Worm (Caenorhabditis elegans) whole organism, L1 larva: ENCODE measurements around the gene dkf-2.

Experiments used
- C04F5.9 ChIP-seq: sonication (generic microtip); optimal IDR thresholded peaks from 2 replicates; lab custom pipeline; 2016; ENCODE audit warnings: missing genetic modification characterization, missing compliant biosample characterization
- C34B4.2 ChIP-seq: sonication (generic microtip); optimal IDR thresholded peaks from 2 replicates; lab custom pipeline; 2017; ENCODE audit warnings: mild to moderate bottlenecking, missing genetic modification characterization, missing compliant biosample characterization
- F16B12.6 ChIP-seq: fragments of 150-350 bp; optimal IDR thresholded peaks from 2 replicates; lab custom pipeline; 2014; ENCODE audit warnings: missing biosample characterization, missing genetic modification characterization
- blmp-1 ChIP-seq: fragments of 150-350 bp; optimal IDR thresholded peaks from 2 replicates; lab custom pipeline; 2014; ENCODE audit warnings: missing biosample characterization, missing genetic modification characterization
- ceh-63 ChIP-seq: fragments of 200-800 bp; sonication (Bioruptor generic); optimal IDR thresholded peaks from 2 replicates; lab custom pipeline; 2018; ENCODE audit warnings: mild to moderate bottlenecking, missing genetic modification characterization, missing compliant biosample characterization
- ceh-90 ChIP-seq: sonication (generic microtip); optimal IDR thresholded peaks from 2 replicates; lab custom pipeline; 2016; ENCODE audit warnings: missing genetic modification characterization, missing compliant biosample characterization
- ces-1 ChIP-seq: fragments of 150-350 bp; optimal IDR thresholded peaks from 2 replicates; lab custom pipeline; 2014; ENCODE audit warnings: missing biosample characterization, missing genetic modification reagents, missing genetic modification characterization
- dsc-1 ChIP-seq: sonication (generic microtip); optimal IDR thresholded peaks from 2 replicates; lab custom pipeline; 2016; ENCODE audit warnings: mild to moderate bottlenecking, missing genetic modification characterization, missing compliant biosample characterization
- efl-1 ChIP-seq, 4 experiments: fragments of 150-350 bp; optimal IDR thresholded peaks in 3 of 4; peaks in 1 of 4; 1 replicate in 1 of 4; 2 replicates in 3 of 4; lab custom pipeline; 2014; ENCODE audit warnings: missing biosample characterization in 2 of 4, missing genetic modification characterization in 2 of 4, missing genetic modification reagents in 2 of 4
- egl-13 ChIP-seq: sonication (generic microtip); optimal IDR thresholded peaks from 2 replicates; lab custom pipeline; 2016; ENCODE audit warnings: missing genotype, missing genetic modification reagents, missing genetic modification characterization, missing compliant biosample characterization
- elt-3 ChIP-seq, 6 experiments: fragments of 150-350 bp in 1 of 6; sonication (generic microtip); optimal IDR thresholded peaks; 2 replicates each; lab custom pipeline; 2017 to 2018; ENCODE audit warnings: missing biosample characterization in 6 of 6, missing genetic modification characterization in 6 of 6, inconsistent platforms in 1 of 6
- fkh-10 ChIP-seq: sonication (generic microtip); optimal IDR thresholded peaks from 2 replicates; lab custom pipeline; 2017; ENCODE audit warnings: missing biosample characterization, missing genetic modification reagents, missing genetic modification characterization
- fkh-4 ChIP-seq: sonication (generic microtip); optimal IDR thresholded peaks from 2 replicates; lab custom pipeline; 2016; ENCODE audit warnings: missing compliant biosample characterization, missing genetic modification characterization, borderline replicate concordance
- hpl-2 ChIP-seq: fragments of 150-350 bp; optimal IDR thresholded peaks from 2 replicates; lab custom pipeline; 2014; ENCODE audit warnings: missing biosample characterization, missing genetic modification reagents, missing genetic modification characterization
- irx-1 ChIP-seq: sonication (generic microtip); optimal IDR thresholded peaks from 2 replicates; lab custom pipeline; 2016; ENCODE audit warnings: missing genetic modification characterization, missing compliant biosample characterization
- isw-1 ChIP-seq: fragments of 200-800 bp; sonication (Bioruptor generic); IDR thresholded peaks from 2 replicates; pipeline ENCODE4 v1.3.6; 2022; ENCODE audit warnings: missing genetic modification characterization, missing compliant biosample characterization
- lin-13 ChIP-seq: fragments of 150-350 bp; optimal IDR thresholded peaks from 2 replicates; lab custom pipeline; 2014; ENCODE audit warnings: missing biosample characterization, missing genetic modification reagents, missing genetic modification characterization
- lin-14 ChIP-seq: fragments of 200-800 bp; sonication (Bioruptor generic); optimal IDR thresholded peaks from 2 replicates; lab custom pipeline; 2018; ENCODE audit warnings: mild to moderate bottlenecking, missing genetic modification characterization, moderate library complexity, missing compliant biosample characterization
- lin-15B ChIP-seq: fragments of 150-350 bp; sonication (generic microtip); optimal IDR thresholded peaks from 3 replicates; lab custom pipeline; 2014; ENCODE audit warnings: missing biosample characterization, missing genetic modification characterization
- lin-35 ChIP-seq, 2 experiments: fragments of 150-350 bp; optimal IDR thresholded peaks; 2 replicates each; lab custom pipeline; 2014; ENCODE audit warnings: missing biosample characterization in 2 of 2, missing genetic modification characterization in 2 of 2, missing genetic modification reagents in 2 of 2
- lin-39 ChIP-seq: fragments of 150-350 bp; optimal IDR thresholded peaks from 2 replicates; lab custom pipeline; 2014; ENCODE audit warnings: missing biosample characterization, missing genetic modification reagents, missing genetic modification characterization
- lir-3 ChIP-seq: sonication (generic microtip); optimal IDR thresholded peaks from 2 replicates; lab custom pipeline; 2016; ENCODE audit warnings: mild to moderate bottlenecking, missing genetic modification characterization, moderate library complexity, missing compliant biosample characterization; ENCODE audit not compliant: poor library complexity
- mab-9 ChIP-seq: fragments of 200-800 bp; sonication (Bioruptor generic); IDR thresholded peaks from 2 replicates; pipeline ENCODE4 v1.3.6; 2022; ENCODE audit warnings: missing genetic modification reagents, missing genetic modification characterization, missing compliant biosample characterization
- mep-1 ChIP-seq: fragments of 150-350 bp; optimal IDR thresholded peaks from 2 replicates; lab custom pipeline; 2014; ENCODE audit warnings: missing biosample characterization, missing genetic modification characterization
- nhr-12 ChIP-seq: sonication (generic microtip); optimal IDR thresholded peaks from 2 replicates; lab custom pipeline; 2017; ENCODE audit warnings: missing biosample characterization, missing genetic modification characterization
- nhr-47 ChIP-seq: sonication (generic microtip); optimal IDR thresholded peaks from 2 replicates; lab custom pipeline; 2016; ENCODE audit warnings: mild to moderate bottlenecking, missing genetic modification characterization, moderate library complexity, missing compliant biosample characterization
- nhr-71 ChIP-seq: sonication (generic microtip); optimal IDR thresholded peaks from 2 replicates; lab custom pipeline; 2016; ENCODE audit warnings: mild to moderate bottlenecking, missing genetic modification characterization, moderate library complexity, missing compliant biosample characterization
- nhr-76 ChIP-seq: sonication (generic microtip); optimal IDR thresholded peaks from 2 replicates; lab custom pipeline; 2017; ENCODE audit warnings: missing biosample characterization, missing genetic modification characterization
- nhr-77 ChIP-seq: fragments of 150-350 bp; optimal IDR thresholded peaks from 2 replicates; lab custom pipeline; 2014; ENCODE audit warnings: missing biosample characterization, missing genetic modification characterization
- nhr-84 ChIP-seq: sonication (generic microtip); optimal IDR thresholded peaks from 2 replicates; lab custom pipeline; 2017; ENCODE audit warnings: missing biosample characterization, missing genetic modification characterization
- nhr-85 ChIP-seq: sonication (generic microtip); peaks from one replicate; lab custom pipeline; 2016; ENCODE audit warnings: missing genetic modification characterization, inconsistent platforms, missing compliant biosample characterization
- pax-3 ChIP-seq: fragments of 200-800 bp; sonication (Bioruptor generic); optimal IDR thresholded peaks from 2 replicates; lab custom pipeline; 2018; ENCODE audit warnings: mild to moderate bottlenecking, missing genetic modification characterization, moderate library complexity, missing compliant biosample characterization
- skn-1 ChIP-seq: fragments of 150-350 bp; optimal IDR thresholded peaks from 2 replicates; lab custom pipeline; 2014; ENCODE audit warnings: missing biosample characterization, missing genetic modification characterization
- tbx-2 ChIP-seq: sonication (generic microtip); optimal IDR thresholded peaks from 2 replicates; lab custom pipeline; 2016; ENCODE audit warnings: missing genetic modification characterization, missing compliant biosample characterization
- unc-130 ChIP-seq: fragments of 150-350 bp; optimal IDR thresholded peaks from 2 replicates; lab custom pipeline; 2017; ENCODE audit warnings: missing biosample characterization, missing genetic modification characterization, inconsistent platforms
- unc-62 ChIP-seq: fragments of 150-350 bp; optimal IDR thresholded peaks from 2 replicates; lab custom pipeline; 2014; ENCODE audit warnings: missing biosample characterization, missing genetic modification reagents, missing genetic modification characterization
- unc-86 ChIP-seq: sonication (generic microtip); optimal IDR thresholded peaks from 2 replicates; lab custom pipeline; 2016; ENCODE audit warnings: missing genetic modification characterization, missing compliant biosample characterization
- unc-98 ChIP-seq: fragments of 200-800 bp; sonication (Bioruptor generic); IDR thresholded peaks from 2 replicates; pipeline ENCODE4 v1.3.6; 2022; ENCODE audit warnings: missing genetic modification characterization, missing compliant biosample characterization

Gene dkf-2

ce11 chrV:16749473-16749872 is 2.1 kb downstream of the dkf-2 start:
- TF ChIP-seq nhr-71 (tag; lab: Kevin White, UChicago) (no peak), lin-14 (GFP tag; lab: Kevin White, UChicago) (no peak), unc-62 (GFP tag; lab: Kevin White, UChicago) (no peak), lir-3 (tag; lab: Kevin White, UChicago) (no peak), lin-13 (GFP tag; lab: Kevin White, UChicago) (no peak), C34B4.2 (tag; lab: Kevin White, UChicago) (no peak)

ce11 chrV:16752089-16753030 is 4.9 kb downstream of the dkf-2 start:
- TF ChIP-seq dsc-1 (tag; lab: Kevin White, UChicago) = peak; percentile 64
- TF ChIP-seq nhr-47 (tag; lab: Kevin White, UChicago) = peak; percentile 14
- peak; percentile 1 for TF ChIP-seq unc-86 (tag; lab: Kevin White, UChicago)
- peak; percentile 63 for TF ChIP-seq lin-14 (GFP tag; lab: Kevin White, UChicago)
- peak; percentile 42 for TF ChIP-seq fkh-10 (GFP tag; lab: Kevin White, UChicago)
- TF ChIP-seq blmp-1 (tag; lab: Kevin White, UChicago) = no peak
- TF ChIP-seq pax-3 (tag; lab: Kevin White, UChicago) = no peak
- peak in 1 of 2 experiments; percentile 0 for TF ChIP-seq lin-35 (GFP tag; optimal IDR thresholded peaks at IDR 0.05; lab: Kevin White, UChicago)

ce11 chrV:16756166-16756565 is 8.7 kb downstream of the dkf-2 start:
- TF ChIP-seq lin-15B (no peak), ceh-63 (GFP tag; lab: Kevin White, UChicago) (no peak), nhr-85 (tag; lab: Kevin White, UChicago) (no peak), nhr-84 (tag; lab: Kevin White, UChicago) (no peak), irx-1 (no peak), nhr-77 (no peak), ces-1 (GFP tag; lab: Kevin White, UChicago) (no peak), lir-3 (tag; lab: Kevin White, UChicago) (no peak), F16B12.6 (tag; lab: Kevin White, UChicago) (no peak), fkh-4 (no peak), lin-13 (GFP tag; lab: Kevin White, UChicago) (no peak), dsc-1 (tag; lab: Kevin White, UChicago) (no peak), hpl-2 (GFP tag; lab: Kevin White, UChicago) (no peak)

- TF ChIP-seq lin-14 (GFP tag; lab: Kevin White, UChicago) (peak; percentile 13), nhr-76 (tag; lab: Kevin White, UChicago) (no peak)
- TF ChIP-seq, all 84 proteins: peak for 1
Measured at ce11 chrV:16759937-16760336, 12.5 kb downstream of the dkf-2 start.

ce11 chrV:16774428-16774827 is 27.0 kb downstream of the dkf-2 start:
- TF ChIP-seq lin-14 (GFP tag; lab: Kevin White, UChicago) (peak; percentile 52), nhr-85 (tag; lab: Kevin White, UChicago) (peak; percentile 53), elt-3 (tag; optimal IDR thresholded peaks at IDR 0.05; lab: Kevin White, UChicago) (peak in 1 of 6 experiments; percentile 37), mep-1 (tag; lab: Kevin White, UChicago) (peak; percentile 45), blmp-1 (tag; lab: Kevin White, UChicago) (peak; percentile 91), isw-1 (no peak)

- TF ChIP-seq tbx-2 (peak; percentile 4), lin-39 (tag; lab: Kevin White, UChicago) (no peak), fkh-4 (no peak), skn-1 (no peak), nhr-85 (tag; lab: Kevin White, UChicago) (peak; percentile 95), mep-1 (tag; lab: Kevin White, UChicago) (no peak), ceh-90 (no peak), blmp-1 (tag; lab: Kevin White, UChicago) (peak; percentile 53), C04F5.9 (tag; lab: Kevin White, UChicago) (no peak), efl-1 (optimal IDR thresholded peaks at IDR 0.05; lab: Kevin White, UChicago) (no peak), efl-1 (GFP tag; optimal IDR thresholded peaks at IDR 0.05 in 1 of 2; lab: Kevin White, UChicago) (peak in 1 of 2 experiments; percentile 23), unc-98 (GFP tag; lab: Robert Waterston, UW) (no peak), mab-9 (GFP tag; lab: Robert Waterston, UW) (no peak), nhr-12 (no peak), lin-35 (GFP tag; optimal IDR thresholded peaks at IDR 0.05; lab: Kevin White, UChicago) (no peak), unc-130 (tag; lab: Kevin White, UChicago) (peak; percentile 8), egl-13 (tag; lab: Kevin White, UChicago) (no peak)
Measured at ce11 chrV:16778540-16779280, 31.3 kb downstream of the dkf-2 start.
